Worm (Caenorhabditis elegans) whole organism, L3 larva: ENCODE measurements around the gene srz-63.

Source experiments
- R02D3.7 ChIP-seq: fragments of 150-350 bp; optimal IDR thresholded peaks from 2 replicates; lab custom pipeline; 2014; ENCODE audit warnings: missing biosample characterization, missing genetic modification characterization
- ZK546.5 ChIP-seq: sonication (generic microtip); optimal IDR thresholded peaks from 2 replicates; lab custom pipeline; 2017; ENCODE audit warnings: missing biosample characterization, missing genetic modification characterization
- aly-2 ChIP-seq: fragments of 150-350 bp; optimal IDR thresholded peaks from 2 replicates; lab custom pipeline; 2014; ENCODE audit warnings: missing biosample characterization, missing genetic modification characterization
- ama-1 ChIP-seq: fragments of 150-350 bp; optimal IDR thresholded peaks from 2 replicates; lab custom pipeline; 2018
- ceh-16 ChIP-seq: sonication (generic microtip); optimal IDR thresholded peaks from 2 replicates; lab custom pipeline; 2017; ENCODE audit warnings: missing biosample characterization, missing genetic modification characterization
- ceh-28 ChIP-seq: fragments of 150-350 bp; optimal IDR thresholded peaks from 2 replicates; lab custom pipeline; 2014; ENCODE audit warnings: missing biosample characterization, missing genetic modification reagents, missing genetic modification characterization
- ceh-82 ChIP-seq: fragments of 150-350 bp; optimal IDR thresholded peaks from 2 replicates; lab custom pipeline; 2014; ENCODE audit warnings: missing biosample characterization, missing genetic modification characterization
- ceh-9 ChIP-seq: sonication (generic microtip); optimal IDR thresholded peaks from 2 replicates; lab custom pipeline; 2018; ENCODE audit warnings: missing biosample characterization, missing genetic modification characterization
- daf-12 ChIP-seq: fragments of 150-350 bp; optimal IDR thresholded peaks from 2 replicates; lab custom pipeline; 2014; ENCODE audit warnings: missing biosample characterization, missing genetic modification reagents, missing genetic modification characterization
- egl-27 ChIP-seq: sonication (generic microtip); optimal IDR thresholded peaks from 4 replicates; lab custom pipeline; 2017; ENCODE audit warnings: missing biosample characterization, missing genetic modification reagents, missing genetic modification characterization
- egl-5 ChIP-seq: fragments of 150-350 bp; optimal IDR thresholded peaks from 2 replicates; lab custom pipeline; 2017; ENCODE audit warnings: missing biosample characterization, missing genetic modification reagents, missing genetic modification characterization, inconsistent platforms
- elt-1 ChIP-seq: fragments of 150-350 bp; optimal IDR thresholded peaks from 2 replicates; lab custom pipeline; 2014; ENCODE audit warnings: missing biosample characterization, missing genetic modification characterization
- elt-2 ChIP-seq: sonication (generic microtip); optimal IDR thresholded peaks from 2 replicates; lab custom pipeline; 2016; ENCODE audit warnings: missing genetic modification reagents, mild to moderate bottlenecking, missing genetic modification characterization, missing compliant biosample characterization
- elt-3 ChIP-seq, 3 experiments: fragments of 150-350 bp in 1 of 3; sonication (generic microtip) in 2 of 3; optimal IDR thresholded peaks; 2 replicates in 2 of 3; 4 replicates in 1 of 3; lab custom pipeline; 2014 to 2017; ENCODE audit warnings: missing biosample characterization in 3 of 3, missing genetic modification characterization in 3 of 3
- eor-1 ChIP-seq, 2 experiments: fragments of 150-350 bp; optimal IDR thresholded peaks; 2 replicates each; lab custom pipeline; 2014 to 2018; ENCODE audit warnings: missing biosample characterization in 2 of 2, missing genetic modification characterization in 2 of 2
- fkh-10 ChIP-seq: sonication (generic microtip); optimal IDR thresholded peaks from 2 replicates; lab custom pipeline; 2017; ENCODE audit warnings: missing biosample characterization, missing genetic modification reagents, missing genetic modification characterization
- fkh-2 ChIP-seq: fragments of 150-350 bp; optimal IDR thresholded peaks from 2 replicates; lab custom pipeline; 2014; ENCODE audit warnings: missing biosample characterization, missing genetic modification reagents, missing genetic modification characterization
- fos-1 ChIP-seq: fragments of 150-350 bp; optimal IDR thresholded peaks from 2 replicates; lab custom pipeline; 2014; ENCODE audit warnings: missing biosample characterization, missing genetic modification characterization
- hmg-11 ChIP-seq: sonication (generic microtip); optimal IDR thresholded peaks from 2 replicates; lab custom pipeline; 2016; ENCODE audit warnings: missing genetic modification characterization, missing compliant biosample characterization
- jun-1 ChIP-seq: fragments of 150-350 bp; optimal IDR thresholded peaks from 2 replicates; lab custom pipeline; 2014; ENCODE audit warnings: missing biosample characterization, missing genetic modification reagents, missing genetic modification characterization
- lin-15B ChIP-seq: fragments of 150-350 bp; optimal IDR thresholded peaks from 2 replicates; lab custom pipeline; 2014; ENCODE audit warnings: missing biosample characterization, missing genetic modification characterization
- lin-39 ChIP-seq: fragments of 150-350 bp; optimal IDR thresholded peaks from 2 replicates; lab custom pipeline; 2018; ENCODE audit warnings: missing biosample characterization, missing genetic modification reagents, missing genetic modification characterization
- lsy-12 ChIP-seq: sonication (generic microtip); optimal IDR thresholded peaks from 2 replicates; lab custom pipeline; 2016; ENCODE audit warnings: mild to moderate bottlenecking, missing genetic modification characterization, missing compliant biosample characterization
- mdl-1 ChIP-seq: fragments of 150-350 bp; optimal IDR thresholded peaks from 2 replicates; lab custom pipeline; 2014; ENCODE audit warnings: missing biosample characterization, missing genetic modification characterization
- mml-1 ChIP-seq: fragments of 150-350 bp; sonication (generic microtip); optimal IDR thresholded peaks from 3 replicates; lab custom pipeline; 2014; ENCODE audit warnings: missing biosample characterization, missing genetic modification characterization
- nfya-1 ChIP-seq: sonication (generic microtip); optimal IDR thresholded peaks from 2 replicates; lab custom pipeline; 2017; ENCODE audit warnings: missing genetic modification characterization, mild to moderate bottlenecking, missing compliant biosample characterization, antibody characterized with exemption, moderate library complexity; ENCODE audit not compliant: insufficient read depth
- nhr-11 ChIP-seq: fragments of 150-350 bp; optimal IDR thresholded peaks from 2 replicates; lab custom pipeline; 2014; ENCODE audit warnings: missing biosample characterization, missing genetic modification characterization
- nhr-12 ChIP-seq: fragments of 150-350 bp; optimal IDR thresholded peaks from 2 replicates; lab custom pipeline; 2014; ENCODE audit warnings: missing biosample characterization, missing genetic modification characterization
- nhr-23 ChIP-seq: fragments of 150-350 bp; optimal IDR thresholded peaks from 2 replicates; lab custom pipeline; 2014; ENCODE audit warnings: missing biosample characterization, missing genetic modification reagents, missing genetic modification characterization
- nhr-237 ChIP-seq: fragments of 150-350 bp; optimal IDR thresholded peaks from 2 replicates; lab custom pipeline; 2014; ENCODE audit warnings: missing biosample characterization, missing genetic modification characterization
- nhr-25 ChIP-seq: sonication (generic microtip); optimal IDR thresholded peaks from 2 replicates; lab custom pipeline; 2017; ENCODE audit warnings: missing biosample characterization, missing genetic modification characterization
- nhr-28 ChIP-seq: fragments of 150-350 bp; optimal IDR thresholded peaks from 2 replicates; lab custom pipeline; 2014; ENCODE audit warnings: missing biosample characterization, missing genetic modification characterization
- nhr-43 ChIP-seq: sonication (generic microtip); optimal IDR thresholded peaks from 2 replicates; lab custom pipeline; 2016; ENCODE audit warnings: mild to moderate bottlenecking, missing genetic modification characterization, missing compliant biosample characterization; ENCODE audit not compliant: poor library complexity, severe bottlenecking
- nhr-67 ChIP-seq: fragments of 150-350 bp; optimal IDR thresholded peaks from 2 replicates; lab custom pipeline; 2014; ENCODE audit warnings: missing biosample characterization, missing genetic modification characterization
- nhr-76 ChIP-seq: fragments of 150-350 bp; sonication (generic microtip); optimal IDR thresholded peaks from 5 replicates; lab custom pipeline; 2014; ENCODE audit warnings: missing biosample characterization, missing genetic modification characterization
- nhr-77 ChIP-seq: fragments of 150-350 bp; optimal IDR thresholded peaks from 2 replicates; lab custom pipeline; 2014; ENCODE audit warnings: missing biosample characterization, missing genetic modification characterization
- pha-4 ChIP-seq: fragments of 150-350 bp; optimal IDR thresholded peaks from 2 replicates; lab custom pipeline; 2014; ENCODE audit warnings: missing biosample characterization, missing genetic modification reagents, missing genetic modification characterization
- pqm-1 ChIP-seq: fragments of 150-350 bp; optimal IDR thresholded peaks from 2 replicates; lab custom pipeline; 2017; ENCODE audit warnings: missing biosample characterization, missing genetic modification characterization, inconsistent platforms
- sea-2 ChIP-seq: fragments of 150-350 bp; sonication (generic microtip); optimal IDR thresholded peaks from 4 replicates; lab custom pipeline; 2014; ENCODE audit warnings: missing biosample characterization, missing genetic modification reagents, missing genetic modification characterization
- skn-1 ChIP-seq: fragments of 150-350 bp; optimal IDR thresholded peaks from 2 replicates; lab custom pipeline; 2014; ENCODE audit warnings: missing biosample characterization, missing genetic modification characterization
- snpc-4 ChIP-seq: fragments of 150-350 bp; optimal IDR thresholded peaks from 2 replicates; lab custom pipeline; 2014; ENCODE audit warnings: missing biosample characterization, missing genetic modification characterization
- tbx-2 ChIP-seq: sonication (generic microtip); optimal IDR thresholded peaks from 2 replicates; lab custom pipeline; 2016; ENCODE audit warnings: mild to moderate bottlenecking, missing genetic modification characterization, missing compliant biosample characterization
- unc-39 ChIP-seq: sonication (generic microtip); optimal IDR thresholded peaks from 4 replicates; lab custom pipeline; 2017; ENCODE audit warnings: missing biosample characterization, missing genetic modification characterization
- unc-62 ChIP-seq: fragments of 150-350 bp; sonication (generic microtip); optimal IDR thresholded peaks from 4 replicates; lab custom pipeline; 2014; ENCODE audit warnings: missing biosample characterization, missing genetic modification reagents, missing genetic modification characterization
- zag-1 ChIP-seq: fragments of 150-350 bp; optimal IDR thresholded peaks from 2 replicates; lab custom pipeline; 2014; ENCODE audit warnings: missing biosample characterization, missing genetic modification characterization
- ztf-11 ChIP-seq: fragments of 150-350 bp; optimal IDR thresholded peaks from 2 replicates; lab custom pipeline; 2014; ENCODE audit warnings: missing biosample characterization, missing genetic modification characterization
- ztf-4 ChIP-seq: fragments of 150-350 bp; optimal IDR thresholded peaks from 2 replicates; lab custom pipeline; 2014; ENCODE audit warnings: missing biosample characterization, missing genetic modification characterization

Gene srz-63

DNA sequence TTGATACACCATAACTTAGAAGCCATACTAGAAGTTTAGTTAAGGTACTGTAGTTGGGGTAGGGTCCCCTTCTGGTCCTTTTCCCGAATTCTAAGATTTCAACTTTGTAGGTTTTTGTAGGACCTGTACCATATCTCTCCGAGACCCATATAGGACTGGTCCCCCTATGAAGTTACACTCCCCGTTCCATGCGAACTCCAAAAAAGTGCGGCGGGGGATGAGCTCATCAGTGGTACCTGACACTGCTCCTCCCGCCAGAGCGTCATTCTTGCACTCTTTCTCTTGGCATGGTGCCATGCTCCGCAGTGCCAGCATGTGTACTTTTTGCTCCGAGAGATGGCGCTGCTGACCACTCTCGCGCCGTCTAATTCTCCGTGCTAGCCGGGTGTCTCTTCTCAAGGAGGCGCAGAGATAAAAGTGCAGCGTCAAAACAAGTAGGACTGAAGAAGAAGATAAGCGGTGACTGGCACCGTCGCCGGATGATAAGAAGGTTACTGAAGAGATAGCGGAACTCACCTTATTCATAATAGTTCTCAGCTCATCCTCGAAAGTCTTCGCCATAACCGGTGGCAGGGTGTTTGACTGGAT lies 38.9 kb upstream of the srz-63 start:
- TF ChIP-seq ceh-16 (tag; lab: Kevin White, UChicago) = no peak
- TF ChIP-seq lin-39 = peak; percentile 39
- TF ChIP-seq nhr-25 (tag; lab: Kevin White, UChicago) = no peak
- TF ChIP-seq nhr-11 (tag; lab: Kevin White, UChicago) = no peak
- TF ChIP-seq hmg-11 = no peak
- TF ChIP-seq nhr-76 (tag; lab: Kevin White, UChicago) = no peak
- no peak for TF ChIP-seq elt-1 (tag; lab: Kevin White, UChicago)
- no peak for TF ChIP-seq fkh-2
- TF ChIP-seq tbx-2 (tag; lab: Kevin White, UChicago) = peak; percentile 9
- TF ChIP-seq ztf-11 (tag; lab: Kevin White, UChicago) = no peak
- TF ChIP-seq unc-39 = no peak
- no peak for TF ChIP-seq snpc-4 (tag; lab: Kevin White, UChicago)
- TF ChIP-seq egl-27 (tag; lab: Kevin White, UChicago) = no peak
- TF ChIP-seq eor-1 (tag; optimal IDR thresholded peaks at IDR 0.05; lab: Kevin White, UChicago) = no peak
- peak; percentile 18 for TF ChIP-seq nhr-23 (tag; lab: Kevin White, UChicago)
- peak; percentile 68 for TF ChIP-seq fos-1
- TF ChIP-seq lin-15B (tag; lab: Kevin White, UChicago) = no peak
- TF ChIP-seq fkh-10 (GFP tag; lab: Kevin White, UChicago) = no peak
- TF ChIP-seq unc-62 (GFP tag; lab: Kevin White, UChicago) = no peak
- TF ChIP-seq nhr-43 (tag; lab: Kevin White, UChicago) = peak; percentile 65
- no peak for TF ChIP-seq nhr-28 (tag; lab: Kevin White, UChicago)
- TF ChIP-seq ceh-82 (tag; lab: Kevin White, UChicago) = no peak
- peak; percentile 10 for TF ChIP-seq ama-1
- TF ChIP-seq ztf-4 = no peak
- no peak for TF ChIP-seq ceh-9 (tag; lab: Kevin White, UChicago)
- TF ChIP-seq mml-1 (tag; lab: Kevin White, UChicago) = no peak
- TF ChIP-seq ceh-28 (tag; lab: Kevin White, UChicago) = peak; percentile 40
- no peak for TF ChIP-seq sea-2
- TF ChIP-seq R02D3.7 = no peak
- peak; percentile 0 for TF ChIP-seq pqm-1 (tag; lab: Kevin White, UChicago)
- peak; percentile 65 for TF ChIP-seq pha-4
- peak; percentile 74 for TF ChIP-seq nfya-1
- no peak for TF ChIP-seq nhr-67 (tag; lab: Kevin White, UChicago)
- peak; percentile 22 for TF ChIP-seq skn-1
- no peak for TF ChIP-seq jun-1
- no peak for TF ChIP-seq zag-1
- no peak for TF ChIP-seq ZK546.5 (tag; lab: Kevin White, UChicago)
- peak in 1 of 3 experiments; percentile 80 for TF ChIP-seq elt-3 (tag; optimal IDR thresholded peaks at IDR 0.05; lab: Kevin White, UChicago)
- no peak for TF ChIP-seq daf-12 (tag; lab: Kevin White, UChicago)
- TF ChIP-seq egl-5 (tag; lab: Kevin White, UChicago) = no peak
- TF ChIP-seq mdl-1 = peak; percentile 21
- TF ChIP-seq nhr-237 (tag; lab: Kevin White, UChicago) = no peak
- no peak for TF ChIP-seq nhr-77 (tag; lab: Kevin White, UChicago)
- TF ChIP-seq lsy-12 = peak; percentile 43
- no peak for TF ChIP-seq nhr-12 (tag; lab: Kevin White, UChicago)
- TF ChIP-seq elt-2 (tag; lab: Kevin White, UChicago) = peak; percentile 41
- no peak for TF ChIP-seq aly-2 (tag; lab: Kevin White, UChicago)
